Worm (Caenorhabditis elegans) whole organism, young adult: ENCODE measurements around the gene srsx-39.

Source experiments
- B0019.2 ChIP-seq: fragments of 200-800 bp; sonication (Bioruptor generic); conservative IDR thresholded peaks from 2 replicates; pipeline ENCODE4 v1.3.6; 2022; ENCODE audit warnings: missing genetic modification reagents, missing genetic modification characterization, missing compliant biosample characterization
- B0035.1 ChIP-seq: sonication (generic microtip); optimal IDR thresholded peaks from 2 replicates; lab custom pipeline; 2016; ENCODE audit warnings: missing genetic modification characterization, mild to moderate bottlenecking, missing compliant biosample characterization, missing genotype, missing genetic modification reagents
- C06A6.2 ChIP-seq: fragments of 200-800 bp; sonication (Bioruptor generic); conservative IDR thresholded peaks from 2 replicates; pipeline ENCODE4 v1.3.6; 2022; ENCODE audit warnings: missing genetic modification characterization, missing compliant biosample characterization
- F22D6.2 ChIP-seq: sonication (generic microtip); optimal IDR thresholded peaks from 2 replicates; lab custom pipeline; 2016; ENCODE audit warnings: mild to moderate bottlenecking, missing genetic modification characterization, missing compliant biosample characterization
- F23B12.7 ChIP-seq: sonication (generic microtip); optimal IDR thresholded peaks from 2 replicates; lab custom pipeline; 2017; ENCODE audit warnings: missing genetic modification characterization, mild to moderate bottlenecking, missing compliant biosample characterization, antibody characterized with exemption, moderate library complexity; ENCODE audit not compliant: insufficient read depth
- F33H1.4 ChIP-seq: fragments of 200-800 bp; sonication (Bioruptor generic); IDR thresholded peaks from 2 replicates; pipeline ENCODE4 v1.3.6; 2022; ENCODE audit warnings: missing genetic modification reagents, missing genetic modification characterization, missing compliant biosample characterization
- F37B4.10 ChIP-seq: fragments of 200-800 bp; sonication (Bioruptor generic); IDR thresholded peaks from 2 replicates; pipeline ENCODE4 v1.3.6; 2022; ENCODE audit warnings: missing genetic modification characterization, missing compliant biosample characterization
- F39B2.1 ChIP-seq: fragments of 200-800 bp; sonication (Bioruptor generic); IDR thresholded peaks from 2 replicates; pipeline ENCODE4 v1.3.6; 2022; ENCODE audit warnings: missing genetic modification reagents, missing genetic modification characterization, missing compliant biosample characterization
- F52B5.7 ChIP-seq: sonication (generic microtip); optimal IDR thresholded peaks from 2 replicates; lab custom pipeline; 2016; ENCODE audit warnings: mild to moderate bottlenecking, missing genetic modification characterization, missing compliant biosample characterization
- K11D2.4 ChIP-seq: fragments of 200-800 bp; sonication (Bioruptor generic); IDR thresholded peaks from 2 replicates; pipeline ENCODE4 v1.3.6; 2022; ENCODE audit warnings: missing genetic modification reagents, missing genetic modification characterization, missing compliant biosample characterization
- Y67H2A.10 ChIP-seq: fragments of 200-800 bp; sonication (Bioruptor generic); conservative IDR thresholded peaks from 2 replicates; pipeline ENCODE4 v1.3.6; 2022; ENCODE audit warnings: missing genetic modification reagents, missing genetic modification characterization, missing compliant biosample characterization
- ama-1 ChIP-seq, 3 experiments: fragments of 150-350 bp in 1 of 3; sonication (generic microtip) in 2 of 3; optimal IDR thresholded peaks; 2 replicates each; lab custom pipeline; 2014 to 2018; ENCODE audit warnings: missing biosample characterization in 2 of 3, missing genetic modification characterization in 2 of 3, missing genetic modification reagents in 2 of 3
- aptf-2 ChIP-seq: fragments of 200-800 bp; sonication (Bioruptor generic); conservative IDR thresholded peaks from 2 replicates; pipeline ENCODE4 v1.3.6; 2022; ENCODE audit warnings: missing genetic modification reagents, missing genetic modification characterization, missing compliant biosample characterization
- attf-3 ChIP-seq: fragments of 200-800 bp; sonication (Bioruptor generic); conservative IDR thresholded peaks from 2 replicates; pipeline ENCODE4 v1.3.6; 2022; ENCODE audit warnings: missing genetic modification reagents, missing genetic modification characterization, missing compliant biosample characterization
- bed-2 ChIP-seq: fragments of 200-800 bp; sonication (Bioruptor generic); IDR thresholded peaks from 2 replicates; pipeline ENCODE4 v1.3.6; 2022; ENCODE audit warnings: missing genetic modification reagents, missing genetic modification characterization, missing compliant biosample characterization
- ceh-40 ChIP-seq: fragments of 200-800 bp; sonication (Bioruptor generic); IDR thresholded peaks from 2 replicates; pipeline ENCODE4 v1.3.6; 2022; ENCODE audit warnings: missing genetic modification characterization, missing compliant biosample characterization
- dpff-1 ChIP-seq: sonication (generic microtip); optimal IDR thresholded peaks from 2 replicates; lab custom pipeline; 2017; ENCODE audit warnings: mild to moderate bottlenecking, missing genetic modification characterization, missing compliant biosample characterization
- efl-1 ChIP-seq: fragments of 150-350 bp; optimal IDR thresholded peaks from 2 replicates; lab custom pipeline; 2014; ENCODE audit warnings: missing biosample characterization, missing genetic modification reagents, missing genetic modification characterization
- egl-18 ChIP-seq: fragments of 200-800 bp; sonication (Bioruptor generic); IDR thresholded peaks from 2 replicates; pipeline ENCODE4 v1.3.6; 2022; ENCODE audit warnings: missing genetic modification reagents, missing genetic modification characterization, missing compliant biosample characterization
- hmg-1.2 ChIP-seq: fragments of 200-800 bp; sonication (Bioruptor generic); IDR thresholded peaks from 2 replicates; pipeline ENCODE4 v1.3.6; 2022; ENCODE audit warnings: missing genetic modification reagents, missing genetic modification characterization, missing compliant biosample characterization
- lin-26 ChIP-seq: fragments of 200-800 bp; sonication (Bioruptor generic); IDR thresholded peaks from 2 replicates; pipeline ENCODE4 v1.3.6; 2022; ENCODE audit warnings: missing genetic modification reagents, missing genetic modification characterization, missing compliant biosample characterization
- lsl-1 ChIP-seq: fragments of 200-800 bp; sonication (Bioruptor generic); optimal IDR thresholded peaks from 2 replicates; lab custom pipeline; 2018; ENCODE audit warnings: mild to moderate bottlenecking, missing genetic modification characterization, moderate library complexity, missing compliant biosample characterization
- madf-3 ChIP-seq: fragments of 200-800 bp; sonication (Bioruptor generic); IDR thresholded peaks from 2 replicates; pipeline ENCODE4 v1.3.6; 2022; ENCODE audit warnings: missing genetic modification reagents, missing genetic modification characterization, missing compliant biosample characterization
- mcd-1 ChIP-seq: fragments of 200-800 bp; sonication (Bioruptor generic); IDR thresholded peaks from 2 replicates; pipeline ENCODE4 v1.3.6; 2022; ENCODE audit warnings: missing genetic modification reagents, missing genetic modification characterization, missing compliant biosample characterization
- nfya-1 ChIP-seq: sonication (generic microtip); optimal IDR thresholded peaks from 2 replicates; lab custom pipeline; 2017; ENCODE audit warnings: antibody characterized with exemption, missing compliant biosample characterization, missing genetic modification characterization, borderline replicate concordance; ENCODE audit not compliant: insufficient read depth
- nhr-120 ChIP-seq: fragments of 200-800 bp; sonication (Bioruptor generic); IDR thresholded peaks from 2 replicates; pipeline ENCODE4 v1.3.6; 2022; ENCODE audit warnings: missing genetic modification characterization, missing compliant biosample characterization
- nhr-27 ChIP-seq: fragments of 200-800 bp; sonication (Bioruptor generic); optimal IDR thresholded peaks from 2 replicates; lab custom pipeline; 2018; ENCODE audit warnings: mild to moderate bottlenecking, missing genetic modification characterization, moderate library complexity, missing compliant biosample characterization
- nhr-90 ChIP-seq: sonication (generic microtip); optimal IDR thresholded peaks from 2 replicates; lab custom pipeline; 2016; ENCODE audit warnings: missing genotype, mild to moderate bottlenecking, missing genetic modification characterization, missing compliant biosample characterization
- pha-4 ChIP-seq: fragments of 150-350 bp; sonication (generic microtip); optimal IDR thresholded peaks from 2 replicates; lab custom pipeline; 2014; ENCODE audit warnings: missing biosample characterization, missing genetic modification reagents, missing genetic modification characterization
- rpc-1 ChIP-seq, 2 experiments: fragments of 150-350 bp in 1 of 2; sonication (generic microtip) in 1 of 2; optimal IDR thresholded peaks; 2 replicates each; lab custom pipeline; 2014 to 2018; ENCODE audit warnings: missing biosample characterization in 1 of 2, missing genetic modification characterization in 1 of 2, missing genetic modification reagents in 1 of 2, missing genotype in 1 of 2
- sea-2 ChIP-seq: fragments of 200-800 bp; sonication (Bioruptor generic); IDR thresholded peaks from 2 replicates; pipeline ENCODE4 v1.3.6; 2022; ENCODE audit warnings: missing genetic modification characterization, missing compliant biosample characterization
- snpc-1.3 ChIP-seq: sonication (generic microtip); optimal IDR thresholded peaks from 2 replicates; lab custom pipeline; 2017; ENCODE audit warnings: missing genetic modification characterization, mild to moderate bottlenecking, missing compliant biosample characterization, antibody characterized with exemption, moderate library complexity, missing genotype, missing genetic modification reagents; ENCODE audit not compliant: insufficient read depth
- somi-1 ChIP-seq: fragments of 200-800 bp; sonication (Bioruptor generic); optimal IDR thresholded peaks from 2 replicates; lab custom pipeline; 2018; ENCODE audit warnings: mild to moderate bottlenecking, missing genetic modification characterization, missing compliant biosample characterization
- tbp1 ChIP-seq: fragments of 200-800 bp; sonication (Bioruptor generic); optimal IDR thresholded peaks from 2 replicates; lab custom pipeline; 2018; ENCODE audit warnings: mild to moderate bottlenecking, missing genetic modification characterization, missing compliant biosample characterization
- tbx-9 ChIP-seq: sonication (generic microtip); optimal IDR thresholded peaks from 2 replicates; lab custom pipeline; 2016; ENCODE audit warnings: borderline replicate concordance, missing genetic modification characterization, inconsistent platforms, missing compliant biosample characterization
- unc-130 ChIP-seq: sonication (generic microtip); optimal IDR thresholded peaks from 2 replicates; lab custom pipeline; 2016; ENCODE audit warnings: missing genetic modification reagents, missing genetic modification characterization, missing compliant biosample characterization
- xnd-1 ChIP-seq: sonication (generic microtip); optimal IDR thresholded peaks from 2 replicates; lab custom pipeline; 2016; ENCODE audit warnings: missing genotype, missing genetic modification reagents, missing genetic modification characterization, missing compliant biosample characterization
- zfh-2 ChIP-seq: fragments of 200-800 bp; sonication (Bioruptor generic); conservative IDR thresholded peaks from 2 replicates; pipeline ENCODE4 v1.3.6; 2022; ENCODE audit warnings: missing genetic modification reagents, missing genetic modification characterization, missing compliant biosample characterization
- zim-3 ChIP-seq: sonication (generic microtip); optimal IDR thresholded peaks from 2 replicates; lab custom pipeline; 2017; ENCODE audit warnings: mild to moderate bottlenecking, missing genetic modification characterization, moderate library complexity, missing compliant biosample characterization
- ztf-18 ChIP-seq: sonication (generic microtip); optimal IDR thresholded peaks from 2 replicates; lab custom pipeline; 2016; ENCODE audit warnings: missing genotype, mild to moderate bottlenecking, missing genetic modification characterization, missing compliant biosample characterization
- ztf-25 ChIP-seq: fragments of 200-800 bp; sonication (Bioruptor generic); IDR thresholded peaks from 2 replicates; pipeline ENCODE4 v1.3.6; 2022; ENCODE audit warnings: missing genetic modification reagents, missing genetic modification characterization, missing compliant biosample characterization
- ztf-28 ChIP-seq: fragments of 200-800 bp; sonication (Bioruptor generic); IDR thresholded peaks from 2 replicates; pipeline ENCODE4 v1.3.6; 2022; ENCODE audit warnings: missing genetic modification reagents, missing genetic modification characterization, missing compliant biosample characterization

The srsx-39 gene

ce11 chrV:15276915-15277314 is 20.3 kb upstream of the srsx-39 start, which contains the start of gene srw-17:
Gene srw-17 (minus strand): TSS chrV:15277015.
- TF ChIP-seq tbx-9 (tag; lab: Kevin White, UChicago) (no peak), madf-3 (GFP tag; lab: Robert Waterston, UW) (no peak), F39B2.1 (GFP tag; lab: Robert Waterston, UW) (no peak), C06A6.2 (GFP tag; lab: Robert Waterston, UW) (no peak), K11D2.4 (no peak), nhr-120 (no peak), B0035.1 (no peak), ztf-25 (no peak), nhr-27 (no peak), attf-3 (GFP tag; lab: Robert Waterston, UW) (no peak), pha-4 (tag; lab: Kevin White, UChicago) (no peak), ztf-28 (GFP tag; lab: Robert Waterston, UW) (no peak), ceh-40 (GFP tag; lab: Robert Waterston, UW) (no peak), unc-130 (no peak), sea-2 (GFP tag; lab: Robert Waterston, UW) (no peak)
- TF ChIP-seq, all 124 proteins: peak for 0

ce11 chrV:15274757-15275156 is 18.2 kb upstream of the srsx-39 start, which contains the start of gene srw-16:
Gene srw-16 (minus strand): TSS chrV:15274857.
- TF ChIP-seq nfya-1 (tag; lab: Kevin White, UChicago) (no peak), F39B2.1 (GFP tag; lab: Robert Waterston, UW) (no peak), F37B4.10 (GFP tag; lab: Robert Waterston, UW) (no peak), mcd-1 (no peak), Y67H2A.10 (GFP tag; lab: Robert Waterston, UW) (no peak)

- no peak for TF ChIP-seq F33H1.4 (GFP tag; lab: Robert Waterston, UW)
- no peak for TF ChIP-seq efl-1 (GFP tag; lab: Kevin White, UChicago)
- no peak for TF ChIP-seq zim-3 (tag; lab: Kevin White, UChicago)
- no peak for TF ChIP-seq aptf-2 (GFP tag; lab: Robert Waterston, UW)
- no peak for TF ChIP-seq ztf-18 (tag; lab: Kevin White, UChicago)
- no peak for TF ChIP-seq B0019.2 (GFP tag; lab: Robert Waterston, UW)
- no peak for TF ChIP-seq egl-18 (GFP tag; lab: Robert Waterston, UW)
- TF ChIP-seq tbp1, result no peak
- no peak for TF ChIP-seq ztf-28 (GFP tag; lab: Robert Waterston, UW)
- TF ChIP-seq F52B5.7, result no peak
- TF ChIP-seq nhr-90, result no peak
- no peak for TF ChIP-seq nfya-1 (tag; lab: Kevin White, UChicago)
Observed at ce11 chrV:15272263-15272662, 15.7 kb upstream of the srsx-39 start, which contains the start of gene T10H4.4. Gene T10H4.4 (minus strand): TSS chrV:15272363.

DNA sequence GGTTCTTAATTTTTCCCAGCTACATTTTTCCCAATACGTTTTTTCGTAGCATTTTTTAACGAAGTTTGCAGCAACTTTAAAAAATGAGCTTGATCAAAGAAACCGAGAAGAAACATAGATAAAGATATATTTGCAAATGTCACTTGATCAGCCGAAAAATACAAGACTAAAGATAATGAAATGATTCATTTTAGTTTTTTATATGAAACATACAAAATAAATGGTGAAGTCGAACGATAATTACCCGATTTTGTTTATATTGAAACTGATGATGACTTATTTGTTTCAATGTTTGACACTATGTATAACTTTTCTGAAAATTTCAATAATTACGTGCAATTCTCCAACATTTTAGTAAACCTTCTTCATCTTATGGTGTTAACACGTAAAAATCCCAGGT is 11.7 kb upstream of the srsx-39 start, which contains the start of gene srw-22:
TSS of gene srw-22 (plus strand) at position 301 of the 400 bp plus-strand sequence.
- no peak for TF ChIP-seq F22D6.2 (tag; lab: Kevin White, UChicago)
- no peak for TF ChIP-seq lin-26 (GFP tag; lab: Robert Waterston, UW)
- TF ChIP-seq bed-2 (GFP tag; lab: Robert Waterston, UW), result no peak

ce11 chrV:15267405-15267804 is 10.8 kb upstream of the srsx-39 start, which contains the start of gene T10H4.13:
Gene T10H4.13 (minus strand): TSS chrV:15267505.
- no peak for TF ChIP-seq hmg-1.2 (GFP tag; lab: Robert Waterston, UW)
- no peak for TF ChIP-seq somi-1 (GFP tag; lab: Kevin White, UChicago)
- no peak for TF ChIP-seq rpc-1 (optimal IDR thresholded peaks at IDR 0.05; lab: Kevin White, UChicago)
- no peak for TF ChIP-seq rpc-1 (tag; optimal IDR thresholded peaks at IDR 0.05; lab: Kevin White, UChicago)
- TF ChIP-seq F33H1.4 (GFP tag; lab: Robert Waterston, UW), result no peak
- TF ChIP-seq snpc-1.3 (tag; lab: Kevin White, UChicago), result no peak
- no peak for TF ChIP-seq xnd-1 (tag; lab: Kevin White, UChicago)
- TF ChIP-seq dpff-1 (tag; lab: Kevin White, UChicago), result no peak
- TF ChIP-seq F23B12.7 (tag; lab: Kevin White, UChicago), result no peak
- TF ChIP-seq lsl-1 (GFP tag; lab: Kevin White, UChicago), result no peak
- TF ChIP-seq zfh-2 (GFP tag; lab: Robert Waterston, UW), result no peak
- TF ChIP-seq C06A6.2 (GFP tag; lab: Robert Waterston, UW), result no peak
- no peak for TF ChIP-seq ama-1 (optimal IDR thresholded peaks at IDR 0.05; lab: Kevin White, UChicago)
- TF ChIP-seq ama-1 (GFP tag; optimal IDR thresholded peaks at IDR 0.05; lab: Kevin White, UChicago), result no peak
